Worm (Caenorhabditis elegans) whole organism, early embryonic: ENCODE measurements around the gene Y116A8C.30.

Experiments
- B0310.2 ChIP-seq: sonication (generic microtip); optimal IDR thresholded peaks from 2 replicates; lab custom pipeline; 2016; ENCODE audit warnings: mild to moderate bottlenecking, missing genetic modification characterization, missing compliant biosample characterization
- flt-1 ChIP-seq: fragments of 200-800 bp; sonication (Bioruptor generic); IDR thresholded peaks from 2 replicates; pipeline ENCODE4 v1.3.6; 2022; ENCODE audit warnings: missing genetic modification characterization, missing compliant biosample characterization
- hmg-4 ChIP-seq: fragments of 200-800 bp; sonication (Bioruptor generic); optimal IDR thresholded peaks from 2 replicates; lab custom pipeline; 2018; ENCODE audit warnings: mild to moderate bottlenecking, missing genetic modification characterization, missing compliant biosample characterization
- hnd-1 ChIP-seq: sonication (generic microtip); optimal IDR thresholded peaks from 2 replicates; lab custom pipeline; 2016; ENCODE audit warnings: missing genetic modification characterization, missing compliant biosample characterization
- scrt-1 ChIP-seq: fragments of 200-800 bp; sonication (Bioruptor generic); IDR thresholded peaks from 2 replicates; pipeline ENCODE4 v1.3.6; 2022; ENCODE audit warnings: missing genetic modification characterization, missing compliant biosample characterization
- tra-4 ChIP-seq: sonication (generic microtip); optimal IDR thresholded peaks from 2 replicates; lab custom pipeline; 2017; ENCODE audit warnings: missing genetic modification characterization, missing compliant biosample characterization

- TF ChIP-seq scrt-1 = no peak
- no peak for TF ChIP-seq hnd-1 (tag; lab: Kevin White, UChicago)
- TF ChIP-seq tra-4 (tag; lab: Kevin White, UChicago) = no peak
- TF ChIP-seq hmg-4 (GFP tag; lab: Kevin White, UChicago) = no peak
- no peak for TF ChIP-seq B0310.2 (tag; lab: Kevin White, UChicago)
- TF ChIP-seq flt-1 (GFP tag; lab: Robert Waterston, UW) = no peak
Measured at ce11 chrIV:17105578-17105977, 2.1 kb upstream of the Y116A8C.30 start.
